Fruit fly (Drosophila melanogaster) whole organism, embryonic: ENCODE measurements around the gene CG5050.
A peak's percentile ranks its signal among the peaks of the same experiment; 100 is the strongest.

Source experiments
- Antp ChIP-seq: fragments of 200-800 bp; sonication (Bioruptor generic); optimal IDR thresholded peaks from 3 replicates; lab custom pipeline; 2016; ENCODE audit warnings: missing biosample characterization, missing genetic modification characterization
- CG10274 ChIP-seq: fragments of 200-800 bp; sonication (Bioruptor generic); optimal IDR thresholded peaks from 3 replicates; lab custom pipeline; 2017; ENCODE audit warnings: missing biosample characterization, mild to moderate bottlenecking, missing genetic modification characterization
- CG12391 ChIP-seq: fragments of 200-800 bp; sonication (Bioruptor generic); optimal IDR thresholded peaks from 3 replicates; lab custom pipeline; 2018; ENCODE audit warnings: missing biosample characterization, mild to moderate bottlenecking, missing genetic modification characterization, moderate library complexity
- CG12659 ChIP-seq: fragments of 200-800 bp; sonication (Bioruptor generic); optimal IDR thresholded peaks from 3 replicates; lab custom pipeline; 2017; ENCODE audit warnings: mild to moderate bottlenecking, missing biosample characterization, missing genetic modification reagents, missing genetic modification characterization
- CG12744 ChIP-seq: fragments of 200-800 bp; sonication (Bioruptor generic); optimal IDR thresholded peaks from 2 replicates; lab custom pipeline; 2016; ENCODE audit warnings: missing biosample characterization, missing genetic modification characterization
- CG12769 ChIP-seq: fragments of 200-800 bp; sonication (Bioruptor generic); optimal IDR thresholded peaks from 2 replicates; lab custom pipeline; 2019; ENCODE audit warnings: missing biosample characterization, mild to moderate bottlenecking, missing genetic modification characterization, moderate library complexity
- CG14710 ChIP-seq: fragments of 200-800 bp; sonication (Bioruptor generic); optimal IDR thresholded peaks from 3 replicates; lab custom pipeline; 2019; ENCODE audit warnings: missing biosample characterization, mild to moderate bottlenecking, missing genetic modification characterization, moderate library complexity
- CG15011 ChIP-seq: fragments of 200-800 bp; sonication (Bioruptor generic); optimal IDR thresholded peaks from 3 replicates; lab custom pipeline; 2018; ENCODE audit warnings: missing biosample characterization, mild to moderate bottlenecking, missing genetic modification characterization
- CG15696 ChIP-seq: fragments of 200-800 bp; sonication (Bioruptor generic); optimal IDR thresholded peaks from 2 replicates; lab custom pipeline; 2019; ENCODE audit warnings: missing biosample characterization, mild to moderate bottlenecking, missing genetic modification characterization, moderate library complexity
- CG2875 ChIP-seq: fragments of 200-800 bp; sonication (Bioruptor generic); optimal IDR thresholded peaks from 2 replicates; lab custom pipeline; 2017; ENCODE audit warnings: missing biosample characterization, mild to moderate bottlenecking, missing genetic modification characterization, missing genetic modification reagents
- CG30020 ChIP-seq: fragments of 200-800 bp; optimal IDR thresholded peaks from 2 replicates; lab custom pipeline; 2019; ENCODE audit warnings: missing biosample characterization, mild to moderate bottlenecking, missing genetic modification characterization, moderate library complexity
- CG32767 ChIP-seq: fragments of 200-800 bp; sonication (Bioruptor generic); IDR thresholded peaks from 2 replicates; pipeline ENCODE4 v1.3.6; 2022; ENCODE audit warnings: missing biosample characterization, missing genetic modification characterization
- CG33557 ChIP-seq: fragments of 200-800 bp; sonication (Bioruptor generic); optimal IDR thresholded peaks from 2 replicates; lab custom pipeline; 2019; ENCODE audit warnings: missing biosample characterization, mild to moderate bottlenecking, missing genetic modification characterization, moderate library complexity
- CG3838 ChIP-seq: fragments of 200-800 bp; sonication (Bioruptor generic); optimal IDR thresholded peaks from 3 replicates; lab custom pipeline; 2016; ENCODE audit warnings: missing biosample characterization, missing genetic modification characterization
- CG3847 ChIP-seq: fragments of 200-800 bp; sonication (Bioruptor generic); IDR thresholded peaks from 2 replicates; pipeline ENCODE4 v1.3.6; 2022; ENCODE audit warnings: missing biosample characterization, missing genetic modification characterization
- CG4730 ChIP-seq: fragments of 200-800 bp; sonication (Bioruptor generic); IDR thresholded peaks from 2 replicates; pipeline ENCODE4 v1.3.6; 2022; ENCODE audit warnings: missing biosample characterization, missing genetic modification characterization
- CG5245 ChIP-seq: fragments of 200-800 bp; sonication (Bioruptor generic); optimal IDR thresholded peaks from 3 replicates; lab custom pipeline; 2016; ENCODE audit warnings: missing biosample characterization, missing genetic modification characterization
- CG7372 ChIP-seq: fragments of 200-800 bp; sonication (Bioruptor generic); IDR thresholded peaks from 2 replicates; pipeline ENCODE4 v1.3.6; 2022; ENCODE audit warnings: missing biosample characterization, missing genetic modification characterization
- CG8290 ChIP-seq, 3 experiments: fragments of 200-800 bp; sonication (Bioruptor generic); optimal IDR thresholded peaks; 2 replicates each; lab custom pipeline; 2016 to 2019; ENCODE audit warnings: missing biosample characterization in 3 of 3, missing genetic modification characterization in 3 of 3, mild to moderate bottlenecking in 2 of 3, moderate library complexity in 1 of 3
- CG8765 ChIP-seq: fragments of 200-800 bp; sonication (Bioruptor generic); IDR thresholded peaks from 2 replicates; pipeline ENCODE4 v1.3.6; 2022; ENCODE audit warnings: missing biosample characterization, missing genetic modification characterization
- CG8944 ChIP-seq: fragments of 200-800 bp; sonication (Bioruptor generic); optimal IDR thresholded peaks from 3 replicates; lab custom pipeline; 2016; ENCODE audit warnings: missing biosample characterization, missing genetic modification characterization
- CG9797 ChIP-seq: fragments of 200-800 bp; sonication (Bioruptor generic); optimal IDR thresholded peaks from 3 replicates; lab custom pipeline; 2018; ENCODE audit warnings: missing biosample characterization, mild to moderate bottlenecking, missing genetic modification characterization
- D19A ChIP-seq: fragments of 200-800 bp; optimal IDR thresholded peaks from 3 replicates; lab custom pipeline; 2019; ENCODE audit warnings: missing biosample characterization, mild to moderate bottlenecking, missing genetic modification characterization, moderate library complexity
- D19B ChIP-seq: fragments of 200-800 bp; sonication (Bioruptor generic); optimal IDR thresholded peaks from 2 replicates; lab custom pipeline; 2017; ENCODE audit warnings: missing biosample characterization, mild to moderate bottlenecking, missing genetic modification characterization
- Deaf1 ChIP-seq: fragments of 200-800 bp; optimal IDR thresholded peaks from 3 replicates; lab custom pipeline; 2019; ENCODE audit warnings: missing biosample characterization, mild to moderate bottlenecking, missing genetic modification characterization, moderate library complexity
- Dip3 ChIP-seq: fragments of 200-800 bp; sonication (Bioruptor generic); optimal IDR thresholded peaks from 3 replicates; lab custom pipeline; 2016; ENCODE audit warnings: missing biosample characterization, missing genetic modification characterization
- Fer3 ChIP-seq: fragments of 200-800 bp; sonication (Bioruptor generic); optimal IDR thresholded peaks from 2 replicates; lab custom pipeline; 2018; ENCODE audit warnings: missing biosample characterization, mild to moderate bottlenecking, missing genetic modification characterization, moderate library complexity
- GATAe ChIP-seq: fragments of 200-800 bp; sonication (Bioruptor generic); conservative IDR thresholded peaks from 2 replicates; pipeline ENCODE4 v1.3.6; 2022; ENCODE audit warnings: missing biosample characterization, missing genetic modification characterization
- H15 ChIP-seq: fragments of 200-800 bp; sonication (Bioruptor generic); IDR thresholded peaks from 3 replicates; pipeline ENCODE4 v1.3.6; 2022; ENCODE audit warnings: missing biosample characterization, missing genetic modification characterization
- HHEX ChIP-seq: fragments of 200-800 bp; sonication (Bioruptor generic); optimal IDR thresholded peaks from 3 replicates; lab custom pipeline; 2017; ENCODE audit warnings: missing biosample characterization, mild to moderate bottlenecking, missing genetic modification characterization, missing genetic modification reagents
- Lim3 ChIP-seq: fragments of 200-800 bp; sonication (Bioruptor generic); IDR thresholded peaks from 2 replicates; pipeline ENCODE4 v1.3.6; 2022; ENCODE audit warnings: missing biosample characterization, missing genetic modification characterization
- Med ChIP-seq: fragments of 200-800 bp; sonication (Bioruptor generic); peaks from one replicate; lab custom pipeline; 2016; ENCODE audit warnings: missing biosample characterization, missing genetic modification characterization, mild to moderate bottlenecking, inconsistent platforms, moderate library complexity
- Myb ChIP-seq: fragments of 200-800 bp; sonication (Bioruptor generic); optimal IDR thresholded peaks from 2 replicates; lab custom pipeline; 2016; ENCODE audit warnings: missing biosample characterization, missing genetic modification characterization
- NC2α ChIP-seq: fragments of 200-800 bp; sonication (Bioruptor generic); optimal IDR thresholded peaks from 2 replicates; lab custom pipeline; 2016; ENCODE audit warnings: missing biosample characterization, missing genetic modification characterization
- Side ChIP-seq: fragments of 200-800 bp; sonication (Bioruptor generic); optimal IDR thresholded peaks from 2 replicates; lab custom pipeline; 2016; ENCODE audit warnings: missing biosample characterization, missing genetic modification characterization
- Sry-δ ChIP-seq: fragments of 200-800 bp; sonication (Bioruptor generic); optimal IDR thresholded peaks from 2 replicates; lab custom pipeline; 2016; ENCODE audit warnings: missing biosample characterization, missing genetic modification characterization
- Vsx1 ChIP-seq: fragments of 200-800 bp; sonication (Bioruptor generic); optimal IDR thresholded peaks from 2 replicates; lab custom pipeline; 2017; ENCODE audit warnings: missing biosample characterization, mild to moderate bottlenecking, missing genetic modification characterization, missing genetic modification reagents
- ara ChIP-seq: fragments of 200-800 bp; sonication (Bioruptor generic); IDR thresholded peaks from 2 replicates; pipeline ENCODE4 v1.3.6; 2022; ENCODE audit warnings: missing biosample characterization, missing genetic modification characterization
- br ChIP-seq: fragments of >200 bp; optimal IDR thresholded peaks from 2 replicates; lab custom pipeline; 2017
- chif ChIP-seq, 2 experiments: fragments of 200-800 bp; sonication (Bioruptor generic); optimal IDR thresholded peaks; 3 replicates each; lab custom pipeline; 2016; ENCODE audit warnings: missing biosample characterization in 2 of 2, missing genetic modification characterization in 2 of 2
- chm ChIP-seq: fragments of 200-800 bp; sonication (Bioruptor generic); IDR thresholded peaks from 2 replicates; pipeline ENCODE4 v1.3.6; 2022; ENCODE audit warnings: missing biosample characterization, missing genetic modification characterization
- eyg ChIP-seq: fragments of 200-800 bp; sonication (Bioruptor generic); optimal IDR thresholded peaks from 3 replicates; lab custom pipeline; 2016; ENCODE audit warnings: missing biosample characterization, missing genetic modification characterization
- gfzf ChIP-seq: fragments of 200-800 bp; sonication (Bioruptor generic); optimal IDR thresholded peaks from 2 replicates; lab custom pipeline; 2016; ENCODE audit warnings: missing biosample characterization, mild to moderate bottlenecking, missing genetic modification characterization, moderate library complexity
- lab ChIP-seq: fragments of 200-800 bp; sonication (Bioruptor generic); optimal IDR thresholded peaks from 3 replicates; lab custom pipeline; 2017; ENCODE audit warnings: missing biosample characterization, missing genetic modification characterization, mild to moderate bottlenecking, moderate library complexity, missing genetic modification reagents
- nau ChIP-seq: fragments of 200-800 bp; sonication (Bioruptor generic); optimal IDR thresholded peaks from 3 replicates; lab custom pipeline; 2017; ENCODE audit warnings: missing biosample characterization, mild to moderate bottlenecking, missing genetic modification characterization, missing genetic modification reagents
- nom ChIP-seq: fragments of 200-800 bp; sonication (Bioruptor generic); optimal IDR thresholded peaks from 2 replicates; lab custom pipeline; 2017; ENCODE audit warnings: missing biosample characterization, missing genetic modification characterization, mild to moderate bottlenecking, moderate library complexity, missing genetic modification reagents
- pfk ChIP-seq: fragments of 200-800 bp; sonication (Bioruptor generic); optimal IDR thresholded peaks from 2 replicates; lab custom pipeline; 2018; ENCODE audit warnings: missing biosample characterization, mild to moderate bottlenecking, missing genetic modification characterization, moderate library complexity
- pnt ChIP-seq: fragments of 200-800 bp; sonication (Bioruptor generic); optimal IDR thresholded peaks from 3 replicates; lab custom pipeline; 2016; ENCODE audit warnings: missing biosample characterization, missing genetic modification characterization
- pum ChIP-seq: fragments of 200-800 bp; sonication (Bioruptor generic); optimal IDR thresholded peaks from 2 replicates; lab custom pipeline; 2016; ENCODE audit warnings: missing biosample characterization, missing genetic modification characterization
- pzg ChIP-seq: fragments of 200-800 bp; sonication (Bioruptor generic); optimal IDR thresholded peaks from 3 replicates; lab custom pipeline; 2018; ENCODE audit warnings: missing biosample characterization, mild to moderate bottlenecking, missing genetic modification characterization, moderate library complexity
- wor ChIP-seq: fragments of 200-800 bp; sonication (Bioruptor generic); IDR thresholded peaks from 2 replicates; pipeline ENCODE4 v1.3.6; 2022; ENCODE audit warnings: missing biosample characterization, missing genetic modification characterization

Gene CG5050

dm6 chr2L:17410358-17410757, 42.4 kb upstream of the CG5050 start, which contains the start of the genes Polr2J and CG15141 (continued):
- TF ChIP-seq Side = no peak
- peak; percentile 87 for TF ChIP-seq CG15696 (tag; lab: Kevin White, UChicago)
- peak; percentile 46 for TF ChIP-seq CG10274 (GFP tag; lab: Kevin White, UChicago)
- TF ChIP-seq pfk = no peak
- peak; percentile 80 for TF ChIP-seq wor (GFP tag; lab: Robert Waterston, UW)
- TF ChIP-seq CG8944 (GFP tag; lab: Kevin White, UChicago) = no peak
- TF ChIP-seq CG2875 (GFP tag; lab: Kevin White, UChicago) = peak; percentile 44
- TF ChIP-seq Fer3 = peak; percentile 81
- no peak for TF ChIP-seq eyg (GFP tag; lab: Kevin White, UChicago)
- TF ChIP-seq NC2α (GFP tag; lab: Kevin White, UChicago) = peak; percentile 5
- peak; percentile 78 for TF ChIP-seq CG8290 (GFP tag; optimal IDR thresholded peaks at IDR 0.05; lab: Kevin White, UChicago)
- TF ChIP-seq CG8290 (tag; optimal IDR thresholded peaks at IDR 0.05; lab: Kevin White, UChicago) = peak in 1 of 2 experiments; percentile 12
- peak; percentile 82 for TF ChIP-seq Vsx1
- TF ChIP-seq H15 (GFP tag; lab: Robert Waterston, UW) = peak; percentile 88
- no peak for TF ChIP-seq CG12769
- peak; percentile 88 for TF ChIP-seq CG7372 (GFP tag; lab: Robert Waterston, UW)
- peak; percentile 97 for TF ChIP-seq Med
- TF ChIP-seq ara (GFP tag; lab: Robert Waterston, UW) = peak; percentile 80
- TF ChIP-seq CG5245 = peak; percentile 45
- peak; percentile 56; the same call in 1 of the 2 replicates for TF ChIP-seq Lim3 (GFP tag; lab: Robert Waterston, UW)
- TF ChIP-seq CG33557 (GFP tag; lab: Kevin White, UChicago) = no peak
- no peak; the same call in 1 of the 2 replicates for TF ChIP-seq CG32767 (GFP tag; lab: Robert Waterston, UW)
- TF ChIP-seq CG12744 (GFP tag; lab: Kevin White, UChicago) = peak; percentile 21
- peak; percentile 81 for TF ChIP-seq CG4730 (GFP tag; lab: Robert Waterston, UW)
- no peak for TF ChIP-seq D19A (tag; lab: Kevin White, UChicago)
- no peak; the same call in 1 of the 2 replicates for TF ChIP-seq GATAe
- TF ChIP-seq nom (GFP tag; lab: Kevin White, UChicago) = no peak
- no peak for TF ChIP-seq br (lab: Kevin White, UChicago)
- TF ChIP-seq Myb = peak; percentile 45
- no peak for TF ChIP-seq nau
- peak; percentile 93 for TF ChIP-seq CG14710
- peak; percentile 55 for TF ChIP-seq CG15011
- TF ChIP-seq chm (GFP tag; lab: Robert Waterston, UW) = peak; percentile 70
- TF ChIP-seq pnt (GFP tag; lab: Kevin White, UChicago) = peak; percentile 51
- TF ChIP-seq lab (GFP tag; lab: Kevin White, UChicago) = peak; percentile 86
- TF ChIP-seq D19B = peak; percentile 71
- TF ChIP-seq chif (GFP tag; optimal IDR thresholded peaks at IDR 0.05; lab: Kevin White, UChicago) = peak; percentile 45 to 77
- peak; percentile 84 for TF ChIP-seq CG8765 (GFP tag; lab: Robert Waterston, UW)
- peak; percentile 60 for TF ChIP-seq CG9797 (GFP tag; lab: Kevin White, UChicago)
- TF ChIP-seq CG30020 = peak; percentile 83
- peak; percentile 82 for TF ChIP-seq Dip3 (GFP tag; lab: Kevin White, UChicago)
- peak; percentile 79 for TF ChIP-seq pum (GFP tag; lab: Kevin White, UChicago)
- TF ChIP-seq Sry-δ (GFP tag; lab: Kevin White, UChicago) = peak; percentile 85
- peak; percentile 90 for TF ChIP-seq CG12659 (GFP tag; lab: Kevin White, UChicago)
- peak; percentile 54 for TF ChIP-seq Antp (GFP tag; lab: Kevin White, UChicago)
- TF ChIP-seq gfzf = no peak
- peak; percentile 67 for TF ChIP-seq pzg (GFP tag; lab: Kevin White, UChicago)
- peak; percentile 68 for TF ChIP-seq CG3838 (GFP tag; lab: Kevin White, UChicago)
- TF ChIP-seq CG12391 (tag; lab: Kevin White, UChicago) = peak; percentile 96
- TF ChIP-seq CG3847 (GFP tag; lab: Robert Waterston, UW) = peak; percentile 94
- peak; percentile 72 for TF ChIP-seq HHEX (GFP tag; lab: Kevin White, UChicago)
- no peak for TF ChIP-seq Deaf1 (tag; lab: Kevin White, UChicago)
